Fruit fly (Drosophila melanogaster) whole organism, embryonic: ENCODE results near the gene Osi14.

Experiments
- Adf1 ChIP-seq: fragments of 200-800 bp; sonication (Bioruptor generic); IDR thresholded peaks from 2 replicates; pipeline ENCODE4 v1.3.6; 2022; ENCODE audit warnings: missing biosample characterization, missing genetic modification characterization
- CG10543 ChIP-seq: fragments of 200-800 bp; sonication (Bioruptor generic); optimal IDR thresholded peaks from 3 replicates; lab custom pipeline; 2017; ENCODE audit warnings: missing biosample characterization, mild to moderate bottlenecking, missing genetic modification characterization, moderate library complexity
- CG12744 ChIP-seq: fragments of 200-800 bp; sonication (Bioruptor generic); optimal IDR thresholded peaks from 2 replicates; lab custom pipeline; 2016; ENCODE audit warnings: missing biosample characterization, missing genetic modification characterization
- CG14667 ChIP-seq: fragments of 200-800 bp; sonication (Bioruptor generic); IDR thresholded peaks from 2 replicates; pipeline ENCODE4 v1.3.6; 2022; ENCODE audit warnings: missing biosample characterization, missing genetic modification characterization
- CG14965 ChIP-seq: fragments of 200-800 bp; sonication (Bioruptor generic); optimal IDR thresholded peaks from 2 replicates; lab custom pipeline; 2016; ENCODE audit warnings: missing biosample characterization, missing genetic modification characterization, borderline replicate concordance
- CG17186 ChIP-seq: fragments of 200-800 bp; sonication (Bioruptor generic); optimal IDR thresholded peaks from 3 replicates; lab custom pipeline; 2017; ENCODE audit warnings: missing biosample characterization, missing genetic modification reagents, missing genetic modification characterization
- CG3163 ChIP-seq: fragments of 200-800 bp; sonication (Bioruptor generic); optimal IDR thresholded peaks from 3 replicates; lab custom pipeline; 2016; ENCODE audit warnings: missing biosample characterization, missing genetic modification characterization
- CG33557 ChIP-seq: fragments of 200-800 bp; sonication (Bioruptor generic); optimal IDR thresholded peaks from 2 replicates; lab custom pipeline; 2019; ENCODE audit warnings: missing biosample characterization, mild to moderate bottlenecking, missing genetic modification characterization, moderate library complexity
- CG3726 ChIP-seq: fragments of 200-800 bp; sonication (Bioruptor generic); IDR thresholded peaks from 3 replicates; pipeline ENCODE4, ENCODE4 v1.3.6; 2022; ENCODE audit warnings: missing biosample characterization, missing genetic modification characterization
- CG7372 ChIP-seq: fragments of 200-800 bp; sonication (Bioruptor generic); IDR thresholded peaks from 2 replicates; pipeline ENCODE4 v1.3.6; 2022; ENCODE audit warnings: missing biosample characterization, missing genetic modification characterization
- CG7839 ChIP-seq: fragments of 200-800 bp; sonication (Bioruptor generic); optimal IDR thresholded peaks from 3 replicates; lab custom pipeline; 2018; ENCODE audit warnings: missing biosample characterization, mild to moderate bottlenecking, missing genetic modification characterization, moderate library complexity
- CG7987 ChIP-seq: fragments of 200-800 bp; sonication (Bioruptor generic); optimal IDR thresholded peaks from 2 replicates; lab custom pipeline; 2018; ENCODE audit warnings: missing biosample characterization, mild to moderate bottlenecking, missing genetic modification characterization, moderate library complexity
- Deaf1 ChIP-seq: fragments of 200-800 bp; optimal IDR thresholded peaks from 3 replicates; lab custom pipeline; 2019; ENCODE audit warnings: missing biosample characterization, mild to moderate bottlenecking, missing genetic modification characterization, moderate library complexity
- Dll ChIP-seq: fragments of 200-800 bp; sonication (Bioruptor generic); IDR thresholded peaks from 4 replicates; pipeline ENCODE4 v1.3.6; 2022; ENCODE audit warnings: missing biosample characterization, missing genetic modification characterization; ENCODE audit not compliant: partially characterized antibody
- E2f2 ChIP-seq: fragments of 200-800 bp; sonication (Bioruptor generic); IDR thresholded peaks from 2 replicates; pipeline ENCODE4 v1.3.6; 2022; ENCODE audit warnings: missing biosample characterization, missing genetic modification characterization
- Ets65A ChIP-seq: fragments of 200-800 bp; sonication (Bioruptor generic); peaks from one replicate; lab custom pipeline; 2016; ENCODE audit warnings: missing biosample characterization, missing genetic modification characterization
- Ets97D ChIP-seq: fragments of 200-800 bp; sonication (Bioruptor generic); optimal IDR thresholded peaks from 3 replicates; lab custom pipeline; 2016; ENCODE audit warnings: missing biosample characterization, missing genetic modification characterization
- Fer1 ChIP-seq: fragments of 200-800 bp; sonication (Bioruptor generic); optimal IDR thresholded peaks from 2 replicates; lab custom pipeline; 2017; ENCODE audit warnings: missing biosample characterization, mild to moderate bottlenecking, missing genetic modification characterization
- Mad ChIP-seq: fragments of 200-800 bp; sonication (Bioruptor generic); optimal IDR thresholded peaks from 2 replicates; lab custom pipeline; 2016; ENCODE audit warnings: missing biosample characterization, missing genetic modification characterization
- NC2β ChIP-seq: fragments of 200-800 bp; sonication (Bioruptor generic); optimal IDR thresholded peaks from 2 replicates; lab custom pipeline; 2016; ENCODE audit warnings: missing biosample characterization, missing genetic modification characterization
- Rfx ChIP-seq: fragments of 200-800 bp; sonication (Bioruptor generic); IDR thresholded peaks from 2 replicates; pipeline ENCODE4 v1.3.6; 2022; ENCODE audit warnings: missing biosample characterization, missing genetic modification characterization
- Sry-β ChIP-seq: fragments of 200-800 bp; sonication (Bioruptor generic); optimal IDR thresholded peaks from 2 replicates; lab custom pipeline; 2018; ENCODE audit warnings: missing biosample characterization, mild to moderate bottlenecking, missing genetic modification characterization, moderate library complexity
- bbx ChIP-seq: fragments of 200-800 bp; sonication (Bioruptor generic); IDR thresholded peaks from 2 replicates; pipeline ENCODE4 v1.3.6; 2022; ENCODE audit warnings: missing biosample characterization, missing genetic modification characterization; ENCODE audit not compliant: partially characterized antibody
- bigmax ChIP-seq: fragments of 200-800 bp; sonication (Bioruptor generic); optimal IDR thresholded peaks from 2 replicates; lab custom pipeline; 2018; ENCODE audit warnings: missing biosample characterization, mild to moderate bottlenecking, missing genetic modification characterization
- cato ChIP-seq: fragments of 200-800 bp; sonication (Bioruptor generic); optimal IDR thresholded peaks from 2 replicates; lab custom pipeline; 2016; ENCODE audit warnings: missing biosample characterization, missing genetic modification characterization, borderline replicate concordance
- ci ChIP-seq: fragments of 200-800 bp; sonication (Bioruptor generic); IDR thresholded peaks from 3 replicates; pipeline ENCODE4 v1.3.6; 2022; ENCODE audit warnings: missing biosample characterization, missing genetic modification characterization
- esg ChIP-seq: fragments of 200-800 bp; sonication (Bioruptor generic); conservative IDR thresholded peaks from 2 replicates; pipeline ENCODE4 v1.3.6; 2022; ENCODE audit warnings: missing biosample characterization, missing genetic modification characterization
- ewg ChIP-seq: fragments of 200-800 bp; sonication (Bioruptor generic); optimal IDR thresholded peaks from 3 replicates; lab custom pipeline; 2017; ENCODE audit warnings: mild to moderate bottlenecking, missing biosample characterization, missing genetic modification reagents, missing genetic modification characterization
- ken ChIP-seq: fragments of 200-800 bp; sonication (Bioruptor generic); IDR thresholded peaks from 3 replicates; pipeline ENCODE4 v1.3.6; 2022; ENCODE audit warnings: missing biosample characterization, missing genetic modification characterization
- knrl ChIP-seq: fragments of 200-800 bp; sonication (Bioruptor generic); IDR thresholded peaks from 3 replicates; pipeline ENCODE4 v1.3.6; 2022; ENCODE audit warnings: missing biosample characterization, missing genetic modification characterization; ENCODE audit not compliant: partially characterized antibody
- odd ChIP-seq: fragments of 200-800 bp; sonication (Bioruptor generic); optimal IDR thresholded peaks from 2 replicates; lab custom pipeline; 2017; ENCODE audit warnings: missing biosample characterization, mild to moderate bottlenecking, missing genetic modification characterization
- rib ChIP-seq: fragments of 200-800 bp; sonication (Bioruptor generic); IDR thresholded peaks from 2 replicates; pipeline ENCODE4 v1.3.6; 2022; ENCODE audit warnings: missing biosample characterization, missing genetic modification characterization
- salm ChIP-seq: fragments of 200-800 bp; sonication (Bioruptor generic); optimal IDR thresholded peaks from 2 replicates; lab custom pipeline; 2018; ENCODE audit warnings: missing biosample characterization, mild to moderate bottlenecking, missing genetic modification characterization
- sd ChIP-seq: fragments of 200-800 bp; sonication (Bioruptor generic); optimal IDR thresholded peaks from 3 replicates; lab custom pipeline; 2018; ENCODE audit warnings: missing biosample characterization, mild to moderate bottlenecking, missing genetic modification characterization, moderate library complexity
- sens-2 ChIP-seq: fragments of 200-800 bp; sonication (Bioruptor generic); IDR thresholded peaks from 2 replicates; pipeline ENCODE4 v1.3.6; 2022; ENCODE audit warnings: missing biosample characterization, missing genetic modification characterization
- sob ChIP-seq: fragments of 200-800 bp; sonication (Bioruptor generic); IDR thresholded peaks from 2 replicates; pipeline ENCODE4 v1.3.6; 2022; ENCODE audit warnings: missing biosample characterization, missing genetic modification characterization
- z ChIP-seq: fragments of 200-800 bp; sonication (Bioruptor generic); IDR thresholded peaks from 3 replicates; pipeline ENCODE4 v1.3.6; 2022; ENCODE audit warnings: missing biosample characterization, missing genetic modification characterization

Osi14 gene

dm6 chr3R:6265890-6266289 is 33.0 kb upstream of the Osi14 start, which contains the start of gene Osi10b:
TSS of gene Osi10b (plus strand) at chr3R:6266190.
- no peak for TF ChIP-seq Dll
- TF ChIP-seq Ets65A (GFP tag; lab: Kevin White, UChicago) = peak; percentile 6

dm6 chr3R:6268657-6269056 is 30.3 kb upstream of the Osi14 start, which contains the start of gene Osi11:
TSS of gene Osi11 (minus strand) at chr3R:6268757.
- TF ChIP-seq CG7839 (tag; lab: Kevin White, UChicago) = no peak
- no peak for TF ChIP-seq salm (tag; lab: Kevin White, UChicago)
- no peak for TF ChIP-seq sd (tag; lab: Kevin White, UChicago)
- TF ChIP-seq Fer1 (GFP tag; lab: Kevin White, UChicago) = no peak
- no peak for TF ChIP-seq E2f2 (GFP tag; lab: Robert Waterston, UW)
- no peak for TF ChIP-seq rib
- TF ChIP-seq sob (GFP tag; lab: Robert Waterston, UW) = no peak
- TF ChIP-seq bigmax (GFP tag; lab: Kevin White, UChicago) = no peak
- no peak for TF ChIP-seq esg (GFP tag; lab: Robert Waterston, UW)
- TF ChIP-seq Rfx = no peak
- no peak for TF ChIP-seq Ets97D (GFP tag; lab: Kevin White, UChicago)
- TF ChIP-seq Mad = no peak
- TF ChIP-seq ewg (GFP tag; lab: Kevin White, UChicago) = no peak
- TF ChIP-seq Adf1 (GFP tag; lab: Robert Waterston, UW) = no peak
- TF ChIP-seq NC2β (GFP tag; lab: Kevin White, UChicago) = no peak
- TF ChIP-seq CG7987 (GFP tag; lab: Kevin White, UChicago) = no peak
- TF ChIP-seq CG33557 = no peak
- no peak for TF ChIP-seq ci (GFP tag; lab: Robert Waterston, UW)
- no peak for TF ChIP-seq bbx (GFP tag; lab: Robert Waterston, UW)
- TF ChIP-seq CG3163 = no peak
- TF ChIP-seq, all 482 proteins: peak for 0

- TF ChIP-seq sens-2 (GFP tag; lab: Robert Waterston, UW) (no peak), Ets65A (GFP tag; lab: Kevin White, UChicago) (peak; percentile 71)
These were observed 28.9 kb upstream of the Osi14 start for dm6 chr3R:6269986-6270385.

dm6 chr3R:6278231-6278630 is 20.7 kb upstream of the Osi14 start, which contains the start of gene Osi12:
TSS of gene Osi12 (plus strand) at chr3R:6278531.
- TF ChIP-seq odd (GFP tag; lab: Kevin White, UChicago) (no peak), Sry-β (peak; percentile 79), knrl (GFP tag; lab: Robert Waterston, UW) (no peak), CG10543 (GFP tag; lab: Kevin White, UChicago) (no peak), z (GFP tag; lab: Robert Waterston, UW) (no peak), CG3726 (no peak), CG7372 (no peak), CG14965 (GFP tag; lab: Kevin White, UChicago) (no peak), Deaf1 (tag; lab: Kevin White, UChicago) (peak; percentile 54), CG7987 (GFP tag; lab: Kevin White, UChicago) (no peak), CG17186 (no peak)
- TF ChIP-seq, all 482 proteins: peak for 2

dm6 chr3R:6285100-6285499 is 13.8 kb upstream of the Osi14 start, which contains the start of gene CG15597:
TSS of gene CG15597 (minus strand) at chr3R:6285200.
- TF ChIP-seq CG14667 (GFP tag; lab: Robert Waterston, UW) = no peak
- no peak for TF ChIP-seq odd (GFP tag; lab: Kevin White, UChicago)
- TF ChIP-seq ken (GFP tag; lab: Robert Waterston, UW) = no peak
- TF ChIP-seq CG12744 (GFP tag; lab: Kevin White, UChicago) = no peak
- no peak for TF ChIP-seq cato (GFP tag; lab: Kevin White, UChicago)
